Worm (Caenorhabditis elegans) whole organism, early embryonic: ENCODE data around the gene C33B4.4.

Source experiments
- B0310.2 ChIP-seq: sonication (generic microtip); optimal IDR thresholded peaks from 2 replicates; lab custom pipeline; 2016; ENCODE audit warnings: mild to moderate bottlenecking, missing genetic modification characterization, missing compliant biosample characterization
- F13C5.2 ChIP-seq: sonication (generic microtip); optimal IDR thresholded peaks from 2 replicates; lab custom pipeline; 2017; ENCODE audit warnings: mild to moderate bottlenecking, missing genetic modification characterization, inconsistent platforms, missing compliant biosample characterization
- aly-1 ChIP-seq: sonication (generic microtip); optimal IDR thresholded peaks from 2 replicates; lab custom pipeline; 2016; ENCODE audit warnings: missing genetic modification characterization, missing compliant biosample characterization
- ama-1 ChIP-seq: fragments of 150-350 bp; optimal IDR thresholded peaks from 2 replicates; lab custom pipeline; 2014
- ceh-13 ChIP-seq: fragments of 200-800 bp; sonication (Bioruptor generic); optimal IDR thresholded peaks from 2 replicates; lab custom pipeline; 2018; ENCODE audit warnings: mild to moderate bottlenecking, missing genetic modification characterization, missing compliant biosample characterization
- ceh-36 ChIP-seq: sonication (generic microtip); optimal IDR thresholded peaks from 2 replicates; lab custom pipeline; 2016; ENCODE audit warnings: missing genetic modification characterization, inconsistent platforms, missing compliant biosample characterization
- ets-7 ChIP-seq: sonication (generic microtip); optimal IDR thresholded peaks from 2 replicates; lab custom pipeline; 2016; ENCODE audit warnings: missing genotype, missing genetic modification characterization, missing compliant biosample characterization
- flt-1 ChIP-seq: fragments of 200-800 bp; sonication (Bioruptor generic); IDR thresholded peaks from 2 replicates; pipeline ENCODE4 v1.3.6; 2022; ENCODE audit warnings: missing genetic modification characterization, missing compliant biosample characterization
- hmbx-1 ChIP-seq: sonication (generic microtip); optimal IDR thresholded peaks from 2 replicates; lab custom pipeline; 2016; ENCODE audit warnings: mild to moderate bottlenecking, missing genetic modification characterization, missing compliant biosample characterization
- hmg-4 ChIP-seq: fragments of 200-800 bp; sonication (Bioruptor generic); optimal IDR thresholded peaks from 2 replicates; lab custom pipeline; 2018; ENCODE audit warnings: mild to moderate bottlenecking, missing genetic modification characterization, missing compliant biosample characterization
- hnd-1 ChIP-seq: sonication (generic microtip); optimal IDR thresholded peaks from 2 replicates; lab custom pipeline; 2016; ENCODE audit warnings: missing genetic modification characterization, missing compliant biosample characterization
- pes-1 ChIP-seq: fragments of 200-800 bp; sonication (Bioruptor generic); IDR thresholded peaks from 2 replicates; pipeline ENCODE4 v1.3.6; 2022; ENCODE audit warnings: missing genetic modification reagents, missing genetic modification characterization, missing compliant biosample characterization
- scrt-1 ChIP-seq: fragments of 200-800 bp; sonication (Bioruptor generic); IDR thresholded peaks from 2 replicates; pipeline ENCODE4 v1.3.6; 2022; ENCODE audit warnings: missing genetic modification characterization, missing compliant biosample characterization
- sea-1 ChIP-seq: fragments of 200-800 bp; sonication (Bioruptor generic); conservative IDR thresholded peaks from 2 replicates; pipeline ENCODE4 v1.3.6; 2022; ENCODE audit warnings: missing genetic modification characterization, missing compliant biosample characterization
- tbx-11 ChIP-seq: fragments of 200-800 bp; sonication (Bioruptor generic); IDR thresholded peaks from 2 replicates; pipeline ENCODE4 v1.3.6; 2022; ENCODE audit warnings: missing genetic modification characterization, missing compliant biosample characterization
- tbx-37 ChIP-seq: fragments of 200-800 bp; sonication (Bioruptor generic); conservative IDR thresholded peaks from 2 replicates; pipeline ENCODE4 v1.3.6; 2022; ENCODE audit warnings: missing genetic modification reagents, missing genetic modification characterization, missing compliant biosample characterization
- tra-4 ChIP-seq: sonication (generic microtip); optimal IDR thresholded peaks from 2 replicates; lab custom pipeline; 2017; ENCODE audit warnings: missing genetic modification characterization, missing compliant biosample characterization

C33B4.4 gene

ce11 chrII:11351599-11351998 lies 31.6 kb downstream of the C33B4.4 start, which contains the start of gene clh-2:
Gene clh-2, plus strand, starts transcription at chrII:11351899.
- no peak for TF ChIP-seq flt-1 (GFP tag; lab: Robert Waterston, UW)
- no peak for TF ChIP-seq ceh-13 (GFP tag; lab: Kevin White, UChicago)
- TF ChIP-seq tra-4 (tag; lab: Kevin White, UChicago) = no peak
- no peak for TF ChIP-seq hmg-4 (GFP tag; lab: Kevin White, UChicago)
- no peak for TF ChIP-seq F13C5.2 (tag; lab: Kevin White, UChicago)
- no peak for TF ChIP-seq hmbx-1

- TF ChIP-seq scrt-1 = no peak
- TF ChIP-seq tra-4 (tag; lab: Kevin White, UChicago) = no peak
- no peak for TF ChIP-seq B0310.2 (tag; lab: Kevin White, UChicago)
- no peak for TF ChIP-seq flt-1 (GFP tag; lab: Robert Waterston, UW)
- no peak for TF ChIP-seq ets-7 (tag; lab: Kevin White, UChicago)
- TF ChIP-seq hmbx-1 = no peak
- no peak for TF ChIP-seq ama-1 (lab: Kevin White, UChicago)
- TF ChIP-seq ceh-13 (GFP tag; lab: Kevin White, UChicago) = no peak
- TF ChIP-seq tbx-11 = no peak
- TF ChIP-seq pes-1 = no peak
- no peak for TF ChIP-seq aly-1 (tag; lab: Kevin White, UChicago)
- no peak for TF ChIP-seq tbx-37 (GFP tag; lab: Robert Waterston, UW)
- TF ChIP-seq hnd-1 = no peak
- no peak for TF ChIP-seq ceh-36
Measured at ce11 chrII:11349892-11350291, 33.4 kb downstream of the C33B4.4 start, which contains the start of gene dph-5. Gene dph-5, plus strand, starts transcription at chrII:11350192.

ce11 chrII:11347878-11348556 lies 35.2 kb downstream of the C33B4.4 start, which contains the start of the genes B0491.6 and pigm-1:
Gene B0491.6, minus strand, starts transcription at chrII:11348343.
Gene pigm-1, plus strand, starts transcription at chrII:11348445.
- TF ChIP-seq F13C5.2 (tag; lab: Kevin White, UChicago) = peak; percentile 45
- no peak for TF ChIP-seq ama-1 (lab: Kevin White, UChicago)

- TF ChIP-seq scrt-1 = peak; percentile 20; the same call in 1 of the 2 replicates
- peak; percentile 22 for TF ChIP-seq hnd-1
- TF ChIP-seq pes-1 = peak; percentile 65
- no peak for TF ChIP-seq ama-1 (lab: Kevin White, UChicago)
- no peak for TF ChIP-seq tbx-11
- no peak for TF ChIP-seq tra-4 (tag; lab: Kevin White, UChicago)
- TF ChIP-seq F13C5.2 (tag; lab: Kevin White, UChicago) = peak; percentile 63
- 0 out of 2 replicates have a peak, but pooled peaks have one; percentile 45 for TF ChIP-seq sea-1 (GFP tag; lab: Robert Waterston, UW)
- peak; percentile 53 for TF ChIP-seq ceh-36
- peak; percentile 40; the same call in 1 of the 2 replicates for TF ChIP-seq flt-1 (GFP tag; lab: Robert Waterston, UW)
Measured at ce11 chrII:11345570-11346029, 37.6 kb downstream of the C33B4.4 start, which contains the start of gene nduf-11. Gene nduf-11, minus strand, starts transcription at chrII:11345620.

- TF ChIP-seq tra-4 (tag; lab: Kevin White, UChicago) = no peak
- TF ChIP-seq sea-1 (GFP tag; lab: Robert Waterston, UW) = no peak
- no peak for TF ChIP-seq ceh-13 (GFP tag; lab: Kevin White, UChicago)
- TF ChIP-seq ama-1 (lab: Kevin White, UChicago) = no peak
- no peak for TF ChIP-seq hmbx-1
- TF ChIP-seq ceh-36 = no peak
- TF ChIP-seq flt-1 (GFP tag; lab: Robert Waterston, UW) = no peak
- TF ChIP-seq aly-1 (tag; lab: Kevin White, UChicago) = no peak
Measured at ce11 chrII:11344554-11344953, 38.7 kb downstream of the C33B4.4 start.

- TF ChIP-seq scrt-1 (no peak), ceh-36 (no peak), tbx-37 (GFP tag; lab: Robert Waterston, UW) (no peak), tra-4 (tag; lab: Kevin White, UChicago) (no peak), hmg-4 (GFP tag; lab: Kevin White, UChicago) (no peak), aly-1 (tag; lab: Kevin White, UChicago) (no peak), sea-1 (GFP tag; lab: Robert Waterston, UW) (no peak), ceh-13 (GFP tag; lab: Kevin White, UChicago) (no peak), pes-1 (no peak), tbx-11 (no peak)
Measured at ce11 chrII:11343300-11343869, 39.9 kb downstream of the C33B4.4 start, which contains the start of gene lgc-20. Gene lgc-20, minus strand, starts transcription at chrII:11343610.

- TF ChIP-seq ceh-36 (no peak), hmg-4 (GFP tag; lab: Kevin White, UChicago) (no peak), scrt-1 (no peak), tbx-37 (GFP tag; lab: Robert Waterston, UW) (no peak), ceh-13 (GFP tag; lab: Kevin White, UChicago) (no peak), tra-4 (tag; lab: Kevin White, UChicago) (no peak), F13C5.2 (tag; lab: Kevin White, UChicago) (no peak), flt-1 (GFP tag; lab: Robert Waterston, UW) (no peak), pes-1 (no peak), ets-7 (tag; lab: Kevin White, UChicago) (no peak), ama-1 (lab: Kevin White, UChicago) (no peak), B0310.2 (tag; lab: Kevin White, UChicago) (no peak)
Measured at ce11 chrII:11339507-11339906, 43.7 kb downstream of the C33B4.4 start, which contains the start of gene rmd-3. Gene rmd-3, minus strand, starts transcription at chrII:11339607.
